Worm (Caenorhabditis elegans): ENCODE data around the gene gtf-2E2.

ce11 chrII:11569213-11569868 is 27.0 kb upstream of the gtf-2E2 start, which contains the start of the genes F54D5.23 and F54D5.4:
- TF ChIP-seq ztf-4 (tag; optimal IDR thresholded peaks at IDR 0.05), result no peak
- no peak for TF ChIP-seq ama-1 (optimal IDR thresholded peaks at IDR 0.05)
